Worm (Caenorhabditis elegans) whole organism, L3 larva: ENCODE measurements around the gene C08E3.1.
"Not testable (repeated sequence)": the region's sequence is repeated elsewhere in the genome, so short reads cannot be mapped to it uniquely, and the experiment has no call there.

ENCODE experiments used
- R02D3.7 ChIP-seq: fragments of 150-350 bp; optimal IDR thresholded peaks from 2 replicates; lab custom pipeline; 2014; ENCODE audit warnings: missing biosample characterization, missing genetic modification characterization
- ZK546.5 ChIP-seq: sonication (generic microtip); optimal IDR thresholded peaks from 2 replicates; lab custom pipeline; 2017; ENCODE audit warnings: missing biosample characterization, missing genetic modification characterization
- aly-2 ChIP-seq: fragments of 150-350 bp; optimal IDR thresholded peaks from 2 replicates; lab custom pipeline; 2014; ENCODE audit warnings: missing biosample characterization, missing genetic modification characterization
- ama-1 ChIP-seq: fragments of 150-350 bp; optimal IDR thresholded peaks from 2 replicates; lab custom pipeline; 2018
- ceh-16 ChIP-seq: sonication (generic microtip); optimal IDR thresholded peaks from 2 replicates; lab custom pipeline; 2017; ENCODE audit warnings: missing biosample characterization, missing genetic modification characterization
- ceh-28 ChIP-seq: fragments of 150-350 bp; optimal IDR thresholded peaks from 2 replicates; lab custom pipeline; 2014; ENCODE audit warnings: missing biosample characterization, missing genetic modification reagents, missing genetic modification characterization
- ceh-82 ChIP-seq: fragments of 150-350 bp; optimal IDR thresholded peaks from 2 replicates; lab custom pipeline; 2014; ENCODE audit warnings: missing biosample characterization, missing genetic modification characterization
- ceh-9 ChIP-seq: sonication (generic microtip); optimal IDR thresholded peaks from 2 replicates; lab custom pipeline; 2018; ENCODE audit warnings: missing biosample characterization, missing genetic modification characterization
- egl-5 ChIP-seq: fragments of 150-350 bp; optimal IDR thresholded peaks from 2 replicates; lab custom pipeline; 2017; ENCODE audit warnings: missing biosample characterization, missing genetic modification reagents, missing genetic modification characterization, inconsistent platforms
- elt-1 ChIP-seq: fragments of 150-350 bp; optimal IDR thresholded peaks from 2 replicates; lab custom pipeline; 2014; ENCODE audit warnings: missing biosample characterization, missing genetic modification characterization
- elt-2 ChIP-seq: sonication (generic microtip); optimal IDR thresholded peaks from 2 replicates; lab custom pipeline; 2016; ENCODE audit warnings: missing genetic modification reagents, mild to moderate bottlenecking, missing genetic modification characterization, missing compliant biosample characterization
- elt-3 ChIP-seq, 3 experiments: fragments of 150-350 bp in 1 of 3; sonication (generic microtip) in 2 of 3; optimal IDR thresholded peaks; 2 replicates in 2 of 3; 4 replicates in 1 of 3; lab custom pipeline; 2014 to 2017; ENCODE audit warnings: missing biosample characterization in 3 of 3, missing genetic modification characterization in 3 of 3
- eor-1 ChIP-seq, 2 experiments: fragments of 150-350 bp; optimal IDR thresholded peaks; 2 replicates each; lab custom pipeline; 2014 to 2018; ENCODE audit warnings: missing biosample characterization in 2 of 2, missing genetic modification characterization in 2 of 2
- fkh-2 ChIP-seq: fragments of 150-350 bp; optimal IDR thresholded peaks from 2 replicates; lab custom pipeline; 2014; ENCODE audit warnings: missing biosample characterization, missing genetic modification reagents, missing genetic modification characterization
- fos-1 ChIP-seq: fragments of 150-350 bp; optimal IDR thresholded peaks from 2 replicates; lab custom pipeline; 2014; ENCODE audit warnings: missing biosample characterization, missing genetic modification characterization
- jun-1 ChIP-seq: fragments of 150-350 bp; optimal IDR thresholded peaks from 2 replicates; lab custom pipeline; 2014; ENCODE audit warnings: missing biosample characterization, missing genetic modification reagents, missing genetic modification characterization
- lin-15B ChIP-seq: fragments of 150-350 bp; optimal IDR thresholded peaks from 2 replicates; lab custom pipeline; 2014; ENCODE audit warnings: missing biosample characterization, missing genetic modification characterization
- lin-39 ChIP-seq: fragments of 150-350 bp; optimal IDR thresholded peaks from 2 replicates; lab custom pipeline; 2018; ENCODE audit warnings: missing biosample characterization, missing genetic modification reagents, missing genetic modification characterization
- lsy-12 ChIP-seq: sonication (generic microtip); optimal IDR thresholded peaks from 2 replicates; lab custom pipeline; 2016; ENCODE audit warnings: mild to moderate bottlenecking, missing genetic modification characterization, missing compliant biosample characterization
- mdl-1 ChIP-seq: fragments of 150-350 bp; optimal IDR thresholded peaks from 2 replicates; lab custom pipeline; 2014; ENCODE audit warnings: missing biosample characterization, missing genetic modification characterization
- mml-1 ChIP-seq: fragments of 150-350 bp; sonication (generic microtip); optimal IDR thresholded peaks from 3 replicates; lab custom pipeline; 2014; ENCODE audit warnings: missing biosample characterization, missing genetic modification characterization
- nfya-1 ChIP-seq: sonication (generic microtip); optimal IDR thresholded peaks from 2 replicates; lab custom pipeline; 2017; ENCODE audit warnings: missing genetic modification characterization, mild to moderate bottlenecking, missing compliant biosample characterization, antibody characterized with exemption, moderate library complexity; ENCODE audit not compliant: insufficient read depth
- nhr-11 ChIP-seq: fragments of 150-350 bp; optimal IDR thresholded peaks from 2 replicates; lab custom pipeline; 2014; ENCODE audit warnings: missing biosample characterization, missing genetic modification characterization
- nhr-12 ChIP-seq: fragments of 150-350 bp; optimal IDR thresholded peaks from 2 replicates; lab custom pipeline; 2014; ENCODE audit warnings: missing biosample characterization, missing genetic modification characterization
- nhr-237 ChIP-seq: fragments of 150-350 bp; optimal IDR thresholded peaks from 2 replicates; lab custom pipeline; 2014; ENCODE audit warnings: missing biosample characterization, missing genetic modification characterization
- nhr-25 ChIP-seq: sonication (generic microtip); optimal IDR thresholded peaks from 2 replicates; lab custom pipeline; 2017; ENCODE audit warnings: missing biosample characterization, missing genetic modification characterization
- nhr-43 ChIP-seq: sonication (generic microtip); optimal IDR thresholded peaks from 2 replicates; lab custom pipeline; 2016; ENCODE audit warnings: mild to moderate bottlenecking, missing genetic modification characterization, missing compliant biosample characterization; ENCODE audit not compliant: poor library complexity, severe bottlenecking
- nhr-67 ChIP-seq: fragments of 150-350 bp; optimal IDR thresholded peaks from 2 replicates; lab custom pipeline; 2014; ENCODE audit warnings: missing biosample characterization, missing genetic modification characterization
- nhr-76 ChIP-seq: fragments of 150-350 bp; sonication (generic microtip); optimal IDR thresholded peaks from 5 replicates; lab custom pipeline; 2014; ENCODE audit warnings: missing biosample characterization, missing genetic modification characterization
- nhr-77 ChIP-seq: fragments of 150-350 bp; optimal IDR thresholded peaks from 2 replicates; lab custom pipeline; 2014; ENCODE audit warnings: missing biosample characterization, missing genetic modification characterization
- pqm-1 ChIP-seq: fragments of 150-350 bp; optimal IDR thresholded peaks from 2 replicates; lab custom pipeline; 2017; ENCODE audit warnings: missing biosample characterization, missing genetic modification characterization, inconsistent platforms
- sea-2 ChIP-seq: fragments of 150-350 bp; sonication (generic microtip); optimal IDR thresholded peaks from 4 replicates; lab custom pipeline; 2014; ENCODE audit warnings: missing biosample characterization, missing genetic modification reagents, missing genetic modification characterization
- skn-1 ChIP-seq: fragments of 150-350 bp; optimal IDR thresholded peaks from 2 replicates; lab custom pipeline; 2014; ENCODE audit warnings: missing biosample characterization, missing genetic modification characterization
- snpc-4 ChIP-seq: fragments of 150-350 bp; optimal IDR thresholded peaks from 2 replicates; lab custom pipeline; 2014; ENCODE audit warnings: missing biosample characterization, missing genetic modification characterization
- tbx-2 ChIP-seq: sonication (generic microtip); optimal IDR thresholded peaks from 2 replicates; lab custom pipeline; 2016; ENCODE audit warnings: mild to moderate bottlenecking, missing genetic modification characterization, missing compliant biosample characterization
- ztf-11 ChIP-seq: fragments of 150-350 bp; optimal IDR thresholded peaks from 2 replicates; lab custom pipeline; 2014; ENCODE audit warnings: missing biosample characterization, missing genetic modification characterization

Gene C08E3.1

DNA sequence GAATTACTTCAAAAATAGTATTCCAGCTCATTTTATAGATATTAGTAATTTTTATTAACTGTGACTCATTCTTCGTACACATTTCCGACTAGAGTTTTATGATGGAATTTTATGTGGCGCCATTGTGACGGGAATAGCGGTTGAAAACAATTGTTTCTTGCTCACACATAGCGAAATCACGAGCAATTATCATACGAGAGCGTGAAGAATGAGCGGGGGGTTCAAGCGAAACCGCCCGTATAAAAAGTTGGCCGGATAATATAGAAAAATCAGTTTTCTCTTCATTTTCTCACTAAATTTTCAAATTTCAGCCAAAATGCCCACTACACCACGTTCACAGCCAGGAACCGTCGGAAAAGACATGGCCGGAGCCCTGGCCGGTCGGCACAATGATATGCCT, at the start of gene C08E3.1:
Gene C08E3.1 (plus strand): TSS at position 301 of the 400 bp plus-strand sequence.
- TF ChIP-seq ceh-28; ztf-11 (tag; lab: Kevin White, UChicago); lin-39 (tag; lab: Kevin White, UChicago): not testable (repeated sequence)

DNA sequence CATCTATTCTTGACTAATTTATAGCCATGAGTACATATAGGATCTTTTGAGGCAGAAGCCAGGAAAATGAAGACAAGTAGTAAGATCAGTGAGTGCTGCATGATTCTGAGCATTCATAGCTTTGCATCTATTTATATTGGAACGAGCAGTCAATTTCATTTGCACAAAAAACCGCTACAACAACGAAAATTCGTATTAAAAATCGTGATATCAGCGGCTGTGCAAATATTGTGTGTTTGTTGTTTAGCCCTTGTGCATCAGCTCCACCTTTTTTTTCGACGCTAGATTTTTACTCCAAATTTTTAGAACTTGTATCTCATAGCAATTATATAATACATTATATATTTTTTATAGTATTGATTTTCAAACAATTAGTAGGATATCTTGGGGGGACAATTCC, 49.5 kb upstream of the C08E3.1 start, which contains the start of gene clec-21:
Gene clec-21 (minus strand): TSS at position 101 of the 400 bp plus-strand sequence.
- no peak for TF ChIP-seq ZK546.5
- TF ChIP-seq fkh-2 (tag; lab: Kevin White, UChicago), result no peak
- TF ChIP-seq lsy-12 (tag; lab: Kevin White, UChicago), result no peak
- TF ChIP-seq ama-1 (lab: Kevin White, UChicago), result no peak
- no peak for TF ChIP-seq egl-5
- TF ChIP-seq pqm-1, result no peak
- TF ChIP-seq jun-1 (tag; lab: Kevin White, UChicago), result no peak
- no peak for TF ChIP-seq mdl-1 (tag; lab: Kevin White, UChicago)
- TF ChIP-seq nhr-67, result no peak
- TF ChIP-seq nhr-76 (tag; lab: Kevin White, UChicago), result no peak
- TF ChIP-seq tbx-2 (tag; lab: Kevin White, UChicago), result no peak
- no peak for TF ChIP-seq ztf-11 (tag; lab: Kevin White, UChicago)
- no peak for TF ChIP-seq snpc-4 (tag; lab: Kevin White, UChicago)
- TF ChIP-seq nhr-25 (tag; lab: Kevin White, UChicago), result no peak
- TF ChIP-seq ceh-9, result no peak
- no peak for TF ChIP-seq elt-2
- TF ChIP-seq nhr-12 (tag; lab: Kevin White, UChicago), result no peak
- no peak for TF ChIP-seq nhr-43 (tag; lab: Kevin White, UChicago)
- no peak for TF ChIP-seq nfya-1 (tag; lab: Kevin White, UChicago)

- TF ChIP-seq pqm-1 (no peak), elt-1 (tag; lab: Kevin White, UChicago) (no peak), ceh-16 (no peak), nhr-12 (tag; lab: Kevin White, UChicago) (no peak)
- TF ChIP-seq, all 47 proteins: peak for 0
These were observed 47.3 kb upstream of the C08E3.1 start, which contains the start of gene T07H3.8 for ce11 chrII:1586305-1586704. Gene T07H3.8, plus strand, starts transcription at chrII:1586605.

ce11 chrII:1589845-1590244, 43.7 kb upstream of the C08E3.1 start, which contains the start of gene T07H3.7:
Gene T07H3.7, minus strand, starts transcription at chrII:1589945.
- no peak for TF ChIP-seq aly-2 (tag; lab: Kevin White, UChicago)
- TF ChIP-seq sea-2 (GFP tag; lab: Kevin White, UChicago), result no peak
- TF ChIP-seq jun-1 (tag; lab: Kevin White, UChicago), result no peak
- no peak for TF ChIP-seq ceh-16
- no peak for TF ChIP-seq nfya-1 (tag; lab: Kevin White, UChicago)
- no peak for TF ChIP-seq nhr-76 (tag; lab: Kevin White, UChicago)
- no peak for TF ChIP-seq lin-15B
- TF ChIP-seq eor-1 (tag; optimal IDR thresholded peaks at IDR 0.05; lab: Kevin White, UChicago), result no peak
- TF ChIP-seq nhr-77, result no peak
- TF ChIP-seq ceh-82 (tag; lab: Kevin White, UChicago), result no peak
- no peak for TF ChIP-seq skn-1 (tag; lab: Kevin White, UChicago)
- no peak for TF ChIP-seq R02D3.7 (tag; lab: Kevin White, UChicago)
- TF ChIP-seq ztf-11 (tag; lab: Kevin White, UChicago), result no peak
- no peak for TF ChIP-seq nhr-237 (tag; lab: Kevin White, UChicago)
- TF ChIP-seq mml-1 (tag; lab: Kevin White, UChicago), result no peak
- no peak for TF ChIP-seq ceh-28
- no peak for TF ChIP-seq elt-3 (tag; optimal IDR thresholded peaks at IDR 0.05; lab: Kevin White, UChicago)
- no peak for TF ChIP-seq nhr-11

DNA sequence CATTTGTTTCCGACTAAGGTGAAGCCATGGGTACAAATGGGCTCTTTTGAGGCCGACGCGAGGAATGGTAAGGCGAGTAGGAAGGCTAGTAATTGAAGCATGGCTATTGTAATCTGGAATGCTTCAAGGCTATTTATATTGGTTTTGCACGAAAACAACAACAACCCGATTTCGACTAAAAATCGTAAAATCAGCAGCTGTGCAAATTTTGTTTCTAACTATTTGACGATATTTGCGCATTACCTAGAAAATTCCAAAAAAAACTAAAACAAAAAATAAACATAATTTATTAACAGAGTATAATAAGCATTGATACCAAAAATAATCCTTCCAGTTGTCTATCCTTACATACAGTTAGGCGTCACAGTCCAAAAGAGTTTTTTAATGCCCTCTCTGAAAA, 38.5 kb upstream of the C08E3.1 start, which contains the start of gene clec-20:
Gene clec-20 (minus strand): TSS at position 101 of the 400 bp plus-strand sequence.
- no peak for TF ChIP-seq pqm-1
- TF ChIP-seq fos-1 (tag; lab: Kevin White, UChicago), result no peak
- no peak for TF ChIP-seq ceh-82 (tag; lab: Kevin White, UChicago)
- TF ChIP-seq nhr-67, result no peak
- TF ChIP-seq, all 47 proteins: peak for 0
